Worm (Caenorhabditis elegans) whole organism, midembryonic: Measurements from ENCODE around the gene K09C4.9.

ENCODE experiments used
- cog-1 ChIP-seq: sonication (generic microtip); optimal IDR thresholded peaks from 2 replicates; lab custom pipeline; 2016; ENCODE audit warnings: missing genetic modification characterization, missing compliant biosample characterization
- klf-2 ChIP-seq: fragments of 200-800 bp; sonication (Bioruptor generic); conservative IDR thresholded peaks from 2 replicates; pipeline ENCODE4 v1.3.6; 2022; ENCODE audit warnings: missing genetic modification reagents, missing genetic modification characterization, missing compliant biosample characterization
- med-1 ChIP-seq: sonication (generic microtip); optimal IDR thresholded peaks from 2 replicates; lab custom pipeline; 2017; ENCODE audit warnings: missing genetic modification characterization, mild to moderate bottlenecking, missing compliant biosample characterization, antibody characterized with exemption, missing genetic modification reagents; ENCODE audit not compliant: insufficient read depth
- ref-1 ChIP-seq: fragments of 200-800 bp; sonication (Bioruptor generic); conservative IDR thresholded peaks from 2 replicates; pipeline ENCODE4 v1.3.6; 2022; ENCODE audit warnings: missing genetic modification reagents, missing genetic modification characterization, missing compliant biosample characterization
- tab-1 ChIP-seq: fragments of 200-800 bp; sonication (Bioruptor generic); IDR thresholded peaks from 2 replicates; pipeline ENCODE4 v1.3.6; 2022; ENCODE audit warnings: missing genetic modification characterization, missing compliant biosample characterization
- ztf-23 ChIP-seq: fragments of 200-800 bp; sonication (Bioruptor generic); IDR thresholded peaks from 2 replicates; pipeline ENCODE4 v1.3.6; 2022; ENCODE audit warnings: missing genetic modification reagents, missing genetic modification characterization, missing compliant biosample characterization

- TF ChIP-seq med-1 (GFP tag; lab: Kevin White, UChicago) (no peak), ztf-23 (GFP tag; lab: Robert Waterston, UW) (no peak), tab-1 (GFP tag; lab: Robert Waterston, UW) (no peak), klf-2 (no peak), ref-1 (GFP tag; lab: Robert Waterston, UW) (no peak), cog-1 (tag; lab: Kevin White, UChicago) (no peak)
These were observed 18.6 kb upstream of the K09C4.9 start for ce11 chrX:3290147-3290546.
